Fruit fly (Drosophila melanogaster) whole organism, pupa: Measurements from ENCODE around the gene CG7246.

Source experiments
- CG10348 ChIP-seq: fragments of 200-800 bp; sonication (Bioruptor generic); IDR thresholded peaks from 2 replicates; pipeline ENCODE4 v1.3.6; 2022; ENCODE audit warnings: missing biosample characterization, missing genetic modification characterization
- CG17806 ChIP-seq: fragments of 200-800 bp; sonication (Bioruptor generic); optimal IDR thresholded peaks from 2 replicates; lab custom pipeline; 2018; ENCODE audit warnings: missing biosample characterization, mild to moderate bottlenecking, missing genetic modification characterization, moderate library complexity
- gl ChIP-seq: fragments of 200-800 bp; sonication (Bioruptor generic); optimal IDR thresholded peaks from 2 replicates; lab custom pipeline; 2018; ENCODE audit warnings: missing biosample characterization, mild to moderate bottlenecking, missing genetic modification characterization

- TF ChIP-seq CG10348 (GFP tag; lab: Robert Waterston, UW) = no peak
- no peak for TF ChIP-seq CG17806
- no peak for TF ChIP-seq gl
These were observed 21.3 kb upstream of the CG7246 start for dm6 chrX:9102125-9102524.
